Worm (Caenorhabditis elegans) whole organism, mixed stage, embryonic: ENCODE results near the gene hsp-43.

Source experiments
- lsy-2 ChIP-seq: fragments of 150-350 bp; optimal IDR thresholded peaks from 2 replicates; lab custom pipeline; 2014; ENCODE audit warnings: missing biosample characterization, missing genetic modification characterization
- nhr-28 ChIP-seq: fragments of 150-350 bp; optimal IDR thresholded peaks from 2 replicates; lab custom pipeline; 2014; ENCODE audit warnings: missing biosample characterization, missing genetic modification characterization
- nhr-76 ChIP-seq: sonication (generic microtip); optimal IDR thresholded peaks from 2 replicates; lab custom pipeline; 2017; ENCODE audit warnings: missing biosample characterization, missing genetic modification characterization
- unc-39 ChIP-seq: fragments of 150-350 bp; optimal IDR thresholded peaks from 2 replicates; lab custom pipeline; 2014; ENCODE audit warnings: missing biosample characterization, missing genetic modification characterization

DNA sequence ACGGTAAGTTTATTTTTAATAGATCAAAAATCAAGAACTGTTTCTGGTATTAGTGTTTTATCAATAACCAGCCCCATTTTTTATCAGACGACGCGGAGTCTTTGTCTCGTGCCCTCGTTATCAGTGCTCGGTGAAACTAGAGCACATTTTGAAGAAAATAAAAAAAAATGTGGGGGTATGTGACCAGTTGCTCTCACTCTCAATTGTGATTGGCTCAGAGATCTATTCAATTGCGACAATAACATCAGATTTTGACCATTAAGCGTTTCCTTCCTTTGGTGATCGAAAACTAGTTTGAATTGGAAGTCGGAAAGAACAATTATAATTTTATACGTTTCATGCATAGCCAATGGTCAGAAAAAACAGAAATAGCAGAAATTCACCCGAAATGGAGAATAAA lies 21.1 kb upstream of the hsp-43 start:
- TF ChIP-seq nhr-76 (tag; lab: Kevin White, UChicago): no peak
- no peak for TF ChIP-seq lsy-2
- TF ChIP-seq unc-39 (tag; lab: Kevin White, UChicago): no peak
- no peak for TF ChIP-seq nhr-28 (tag; lab: Kevin White, UChicago)
